Fruit fly (Drosophila melanogaster): ENCODE results near the gene Sld5.

The Sld5 gene

dm6 chr3R:26034643-26035368, 21.5 kb downstream of the Sld5 start:
- TF ChIP-seq CG13204 (GFP tag; optimal IDR thresholded peaks at IDR 0.05), result peak; percentile 14
- no peak for TF ChIP-seq CG12605 (GFP tag; IDR thresholded peaks at IDR 0.05)
- peak; percentile 0 for TF ChIP-seq EcR (GFP tag; optimal IDR thresholded peaks at IDR 0.05)
- no peak for TF ChIP-seq CG17806 (tag; optimal IDR thresholded peaks at IDR 0.05)
- TF ChIP-seq CG9948 (tag; optimal IDR thresholded peaks at IDR 0.05), result no peak
- no peak for TF ChIP-seq CG8159 (tag; optimal IDR thresholded peaks at IDR 0.05)
- peak; percentile 1 for TF ChIP-seq Snoo (tag; optimal IDR thresholded peaks at IDR 0.05)
- no peak for TF ChIP-seq rn (GFP tag; IDR thresholded peaks at IDR 0.05)
- TF ChIP-seq Ets98B (GFP tag; IDR thresholded peaks at IDR 0.05), result no peak
- no peak for TF ChIP-seq CG34367 (tag; optimal IDR thresholded peaks at IDR 0.05)
- TF ChIP-seq CG8301 (tag; optimal IDR thresholded peaks at IDR 0.05), result no peak

DNA sequence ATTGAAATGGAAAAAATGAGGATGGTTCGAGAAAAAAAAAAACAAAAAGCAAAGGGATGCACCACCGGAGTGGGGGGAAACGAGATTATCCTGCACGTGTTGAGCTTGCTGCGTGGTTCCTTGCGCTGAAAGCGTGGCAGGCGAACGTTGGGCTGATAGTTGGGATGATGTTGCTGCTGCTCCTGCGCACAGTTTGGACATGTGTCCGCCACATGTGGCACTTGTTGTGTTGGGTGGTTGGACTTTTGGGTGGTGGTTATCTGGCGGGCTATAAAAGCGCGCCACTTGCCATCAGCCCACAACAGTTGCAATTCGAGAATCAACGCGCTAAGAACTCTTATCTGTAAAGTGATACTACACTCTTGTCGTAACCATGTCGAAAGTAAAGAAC, 23.7 kb downstream of the Sld5 start:
- no peak for TF ChIP-seq Snoo (tag; optimal IDR thresholded peaks at IDR 0.05)
- no peak for TF ChIP-seq CG14655 (GFP tag; optimal IDR thresholded peaks at IDR 0.05)
- no peak for TF ChIP-seq CG8301 (tag; optimal IDR thresholded peaks at IDR 0.05)
- no peak for TF ChIP-seq Ets98B (GFP tag; IDR thresholded peaks at IDR 0.05)
- no peak for TF ChIP-seq CG34367 (tag; optimal IDR thresholded peaks at IDR 0.05)
- no peak for TF ChIP-seq Pif1A (GFP tag; optimal IDR thresholded peaks at IDR 0.05)
- TF ChIP-seq CG4496 (GFP tag; IDR thresholded peaks at IDR 0.05), result no peak
- TF ChIP-seq CG12605 (GFP tag; IDR thresholded peaks at IDR 0.05), result no peak
- TF ChIP-seq CG10348 (GFP tag; IDR thresholded peaks at IDR 0.05), result no peak
- TF ChIP-seq D1 (tag; optimal IDR thresholded peaks at IDR 0.05), result no peak
- TF ChIP-seq CG15710 (tag; optimal IDR thresholded peaks at IDR 0.05), result no peak
- TF ChIP-seq EcR (GFP tag; optimal IDR thresholded peaks at IDR 0.05), result no peak
- TF ChIP-seq fd96Ca (GFP tag; IDR thresholded peaks at IDR 0.05), result no peak
- TF ChIP-seq CG17806 (tag; optimal IDR thresholded peaks at IDR 0.05), result no peak
- no peak for TF ChIP-seq gl (tag; optimal IDR thresholded peaks at IDR 0.05)
- TF ChIP-seq CG9948 (tag; optimal IDR thresholded peaks at IDR 0.05), result no peak
- no peak for TF ChIP-seq Pif1B (GFP tag; optimal IDR thresholded peaks at IDR 0.05)
- TF ChIP-seq CG32121 (GFP tag; IDR thresholded peaks at IDR 0.05), result no peak
- TF ChIP-seq CG8159 (tag; optimal IDR thresholded peaks at IDR 0.05), result no peak
- TF ChIP-seq rn (GFP tag; IDR thresholded peaks at IDR 0.05), result no peak

- peak; percentile 60 for TF ChIP-seq EcR (GFP tag; optimal IDR thresholded peaks at IDR 0.05)
- TF ChIP-seq Ets98B (GFP tag; IDR thresholded peaks at IDR 0.05), result no peak
Measured at dm6 chr3R:26031968-26032610, 24.3 kb downstream of the Sld5 start.

DNA sequence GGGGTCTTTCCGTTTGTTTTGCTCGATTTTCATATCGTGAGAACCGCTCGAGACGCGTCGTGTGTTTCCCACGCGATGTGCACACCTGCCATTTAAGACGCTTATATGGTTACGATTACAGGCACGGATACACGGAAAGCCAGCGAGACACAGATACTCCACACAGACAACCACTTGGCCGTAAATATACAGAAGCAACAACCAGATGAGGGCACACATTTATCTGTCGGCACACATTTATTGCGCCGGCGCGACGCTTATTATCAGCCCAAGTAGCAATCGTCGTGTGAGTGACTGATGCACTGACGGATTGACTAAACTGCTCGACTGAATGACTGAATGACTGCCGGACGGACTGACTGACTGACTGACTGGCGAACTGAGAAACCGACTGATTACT, 25.8 kb downstream of the Sld5 start:
- TF ChIP-seq CG13204 (GFP tag; optimal IDR thresholded peaks at IDR 0.05) (no peak), CG12605 (GFP tag; IDR thresholded peaks at IDR 0.05) (no peak), CG10348 (GFP tag; IDR thresholded peaks at IDR 0.05) (no peak), CG8301 (tag; optimal IDR thresholded peaks at IDR 0.05) (no peak), CG9948 (tag; optimal IDR thresholded peaks at IDR 0.05) (no peak), EcR (GFP tag; optimal IDR thresholded peaks at IDR 0.05) (no peak), rn (GFP tag; IDR thresholded peaks at IDR 0.05) (no peak), Ets98B (GFP tag; IDR thresholded peaks at IDR 0.05) (no peak), Snoo (tag; optimal IDR thresholded peaks at IDR 0.05) (no peak), gl (tag; optimal IDR thresholded peaks at IDR 0.05) (no peak), CG4496 (GFP tag; IDR thresholded peaks at IDR 0.05) (no peak), Pif1B (GFP tag; optimal IDR thresholded peaks at IDR 0.05) (no peak), CG8159 (tag; optimal IDR thresholded peaks at IDR 0.05) (no peak), CG17806 (tag; optimal IDR thresholded peaks at IDR 0.05) (no peak)

- TF ChIP-seq CG8301 (tag; optimal IDR thresholded peaks at IDR 0.05), result no peak
- no peak for TF ChIP-seq rn (GFP tag; IDR thresholded peaks at IDR 0.05)
- TF ChIP-seq CG34367 (tag; optimal IDR thresholded peaks at IDR 0.05), result no peak
- TF ChIP-seq EcR (GFP tag; optimal IDR thresholded peaks at IDR 0.05), result no peak
- no peak for TF ChIP-seq CG17806 (tag; optimal IDR thresholded peaks at IDR 0.05)
Measured at dm6 chr3R:26027903-26028302, 28.4 kb downstream of the Sld5 start.

- TF ChIP-seq CG10348 (GFP tag; IDR thresholded peaks at IDR 0.05), result no peak
- no peak for TF ChIP-seq CG4496 (GFP tag; IDR thresholded peaks at IDR 0.05)
- TF ChIP-seq rn (GFP tag; IDR thresholded peaks at IDR 0.05), result no peak
- TF ChIP-seq Snoo (tag; optimal IDR thresholded peaks at IDR 0.05), result no peak
- no peak for TF ChIP-seq CG32121 (GFP tag; IDR thresholded peaks at IDR 0.05)
- TF ChIP-seq CG12605 (GFP tag; IDR thresholded peaks at IDR 0.05), result no peak
- no peak for TF ChIP-seq CG34367 (tag; optimal IDR thresholded peaks at IDR 0.05)
- no peak for TF ChIP-seq Pif1B (GFP tag; optimal IDR thresholded peaks at IDR 0.05)
- TF ChIP-seq CG14655 (GFP tag; optimal IDR thresholded peaks at IDR 0.05), result no peak
- TF ChIP-seq EcR (GFP tag; optimal IDR thresholded peaks at IDR 0.05), result no peak
- TF ChIP-seq CG13204 (GFP tag; optimal IDR thresholded peaks at IDR 0.05), result no peak
- no peak for TF ChIP-seq gl (tag; optimal IDR thresholded peaks at IDR 0.05)
- TF ChIP-seq CG17806 (tag; optimal IDR thresholded peaks at IDR 0.05), result no peak
- no peak for TF ChIP-seq CG9948 (tag; optimal IDR thresholded peaks at IDR 0.05)
- no peak for TF ChIP-seq D1 (tag; optimal IDR thresholded peaks at IDR 0.05)
- no peak for TF ChIP-seq CG8301 (tag; optimal IDR thresholded peaks at IDR 0.05)
Measured at dm6 chr3R:26026631-26027274, 29.6 kb downstream of the Sld5 start.

Measured in whole organism, pupa.